Worm (Caenorhabditis elegans) whole organism, L1 larva: ENCODE measurements around the gene ttr-48.

Experiments used
- F16B12.6 ChIP-seq: fragments of 150-350 bp; optimal IDR thresholded peaks from 2 replicates; lab custom pipeline; 2014; ENCODE audit warnings: missing biosample characterization, missing genetic modification characterization
- alr-1 ChIP-seq: fragments of 200-800 bp; sonication (Bioruptor generic); optimal IDR thresholded peaks from 2 replicates; lab custom pipeline; 2018; ENCODE audit warnings: borderline replicate concordance, mild to moderate bottlenecking, missing genetic modification characterization, missing compliant biosample characterization
- aly-2 ChIP-seq: fragments of 150-350 bp; optimal IDR thresholded peaks from 2 replicates; lab custom pipeline; 2014; ENCODE audit warnings: missing biosample characterization, missing genetic modification characterization
- ama-1 ChIP-seq: fragments of 150-350 bp; optimal IDR thresholded peaks from 2 replicates; lab custom pipeline; 2014
- blmp-1 ChIP-seq: fragments of 150-350 bp; optimal IDR thresholded peaks from 2 replicates; lab custom pipeline; 2014; ENCODE audit warnings: missing biosample characterization, missing genetic modification characterization
- ceh-88 ChIP-seq: fragments of 200-800 bp; sonication (Bioruptor generic); IDR thresholded peaks from 2 replicates; pipeline ENCODE4 v1.3.6; 2022; ENCODE audit warnings: missing genetic modification characterization, missing compliant biosample characterization
- efl-3 ChIP-seq: fragments of 200-800 bp; sonication (Bioruptor generic); optimal IDR thresholded peaks from 2 replicates; lab custom pipeline; 2018; ENCODE audit warnings: mild to moderate bottlenecking, missing genetic modification characterization, missing compliant biosample characterization
- elt-2 ChIP-seq: sonication (generic microtip); optimal IDR thresholded peaks from 2 replicates; lab custom pipeline; 2016; ENCODE audit warnings: missing genetic modification characterization, mild to moderate bottlenecking, inconsistent platforms, missing compliant biosample characterization, missing genetic modification reagents
- ets-5 ChIP-seq: fragments of 200-800 bp; sonication (Bioruptor generic); IDR thresholded peaks from 2 replicates; pipeline ENCODE4 v1.3.6; 2022; ENCODE audit warnings: missing genetic modification characterization, missing compliant biosample characterization
- fkh-10 ChIP-seq: sonication (generic microtip); optimal IDR thresholded peaks from 2 replicates; lab custom pipeline; 2017; ENCODE audit warnings: missing biosample characterization, missing genetic modification reagents, missing genetic modification characterization
- fkh-4 ChIP-seq: sonication (generic microtip); optimal IDR thresholded peaks from 2 replicates; lab custom pipeline; 2016; ENCODE audit warnings: missing compliant biosample characterization, missing genetic modification characterization, borderline replicate concordance
- hlh-17 ChIP-seq: fragments of 200-800 bp; sonication (Bioruptor generic); optimal IDR thresholded peaks from 2 replicates; lab custom pipeline; 2018; ENCODE audit warnings: missing genetic modification characterization, mild to moderate bottlenecking, missing compliant biosample characterization, moderate library complexity, borderline replicate concordance
- isw-1 ChIP-seq: fragments of 200-800 bp; sonication (Bioruptor generic); IDR thresholded peaks from 2 replicates; pipeline ENCODE4 v1.3.6; 2022; ENCODE audit warnings: missing genetic modification characterization, missing compliant biosample characterization
- jun-1 ChIP-seq: fragments of 150-350 bp; optimal IDR thresholded peaks from 2 replicates; lab custom pipeline; 2014; ENCODE audit warnings: missing biosample characterization, missing genetic modification reagents, missing genetic modification characterization
- lin-14 ChIP-seq: fragments of 200-800 bp; sonication (Bioruptor generic); optimal IDR thresholded peaks from 2 replicates; lab custom pipeline; 2018; ENCODE audit warnings: mild to moderate bottlenecking, missing genetic modification characterization, moderate library complexity, missing compliant biosample characterization
- lin-35 ChIP-seq, 2 experiments: fragments of 150-350 bp; optimal IDR thresholded peaks; 2 replicates each; lab custom pipeline; 2014; ENCODE audit warnings: missing biosample characterization in 2 of 2, missing genetic modification characterization in 2 of 2, missing genetic modification reagents in 2 of 2
- lin-39 ChIP-seq: fragments of 150-350 bp; optimal IDR thresholded peaks from 2 replicates; lab custom pipeline; 2014; ENCODE audit warnings: missing biosample characterization, missing genetic modification reagents, missing genetic modification characterization
- lsy-2 ChIP-seq, 2 experiments: fragments of 150-350 bp; optimal IDR thresholded peaks; 2 replicates each; lab custom pipeline; 2014; ENCODE audit warnings: missing biosample characterization in 2 of 2, missing genetic modification characterization in 2 of 2
- mab-9 ChIP-seq: fragments of 200-800 bp; sonication (Bioruptor generic); IDR thresholded peaks from 2 replicates; pipeline ENCODE4 v1.3.6; 2022; ENCODE audit warnings: missing genetic modification reagents, missing genetic modification characterization, missing compliant biosample characterization
- mdl-1 ChIP-seq, 2 experiments: fragments of 150-350 bp; optimal IDR thresholded peaks; 2 replicates each; lab custom pipeline; 2014 to 2017; ENCODE audit warnings: missing biosample characterization in 2 of 2, missing genetic modification characterization in 2 of 2, inconsistent platforms in 1 of 2
- mef-2 ChIP-seq: fragments of 150-350 bp; optimal IDR thresholded peaks from 2 replicates; lab custom pipeline; 2014; ENCODE audit warnings: missing biosample characterization, missing genetic modification characterization
- mep-1 ChIP-seq: fragments of 150-350 bp; optimal IDR thresholded peaks from 2 replicates; lab custom pipeline; 2014; ENCODE audit warnings: missing biosample characterization, missing genetic modification characterization
- nhr-12 ChIP-seq: sonication (generic microtip); optimal IDR thresholded peaks from 2 replicates; lab custom pipeline; 2017; ENCODE audit warnings: missing biosample characterization, missing genetic modification characterization
- nhr-19 ChIP-seq: fragments of 200-800 bp; sonication (Bioruptor generic); conservative IDR thresholded peaks from 2 replicates; pipeline ENCODE4 v1.3.6; 2022; ENCODE audit warnings: missing genetic modification characterization, missing compliant biosample characterization
- nhr-28 ChIP-seq: fragments of 150-350 bp; optimal IDR thresholded peaks from 2 replicates; lab custom pipeline; 2014; ENCODE audit warnings: missing biosample characterization, missing genetic modification characterization
- nhr-71 ChIP-seq: sonication (generic microtip); optimal IDR thresholded peaks from 2 replicates; lab custom pipeline; 2016; ENCODE audit warnings: mild to moderate bottlenecking, missing genetic modification characterization, moderate library complexity, missing compliant biosample characterization
- nhr-76 ChIP-seq: sonication (generic microtip); optimal IDR thresholded peaks from 2 replicates; lab custom pipeline; 2017; ENCODE audit warnings: missing biosample characterization, missing genetic modification characterization
- nhr-85 ChIP-seq: sonication (generic microtip); peaks from one replicate; lab custom pipeline; 2016; ENCODE audit warnings: missing genetic modification characterization, inconsistent platforms, missing compliant biosample characterization
- pag-3 ChIP-seq: sonication (generic microtip); optimal IDR thresholded peaks from 2 replicates; lab custom pipeline; 2017; ENCODE audit warnings: missing genetic modification characterization, mild to moderate bottlenecking, missing compliant biosample characterization, antibody characterized with exemption, borderline replicate concordance; ENCODE audit not compliant: insufficient read depth
- pax-3 ChIP-seq: fragments of 200-800 bp; sonication (Bioruptor generic); optimal IDR thresholded peaks from 2 replicates; lab custom pipeline; 2018; ENCODE audit warnings: mild to moderate bottlenecking, missing genetic modification characterization, moderate library complexity, missing compliant biosample characterization
- pqm-1 ChIP-seq: sonication (generic microtip); optimal IDR thresholded peaks from 3 replicates; lab custom pipeline; 2017; ENCODE audit warnings: missing biosample characterization, missing genetic modification characterization
- rnt-1 ChIP-seq: sonication (generic microtip); optimal IDR thresholded peaks from 2 replicates; lab custom pipeline; 2016; ENCODE audit warnings: mild to moderate bottlenecking, missing genetic modification characterization, moderate library complexity, missing compliant biosample characterization
- skn-1 ChIP-seq: fragments of 150-350 bp; optimal IDR thresholded peaks from 2 replicates; lab custom pipeline; 2014; ENCODE audit warnings: missing biosample characterization, missing genetic modification characterization
- snu-23 ChIP-seq: sonication (generic microtip); optimal IDR thresholded peaks from 2 replicates; lab custom pipeline; 2016; ENCODE audit warnings: missing genetic modification characterization, missing compliant biosample characterization
- sox-4 ChIP-seq: sonication (generic microtip); optimal IDR thresholded peaks from 2 replicates; lab custom pipeline; 2016; ENCODE audit warnings: missing genetic modification characterization, missing compliant biosample characterization
- sup-37 ChIP-seq: fragments of 200-800 bp; sonication (Bioruptor generic); optimal IDR thresholded peaks from 2 replicates; lab custom pipeline; 2018; ENCODE audit warnings: mild to moderate bottlenecking, missing genetic modification characterization, missing compliant biosample characterization
- zag-1 ChIP-seq: fragments of 150-350 bp; optimal IDR thresholded peaks from 2 replicates; lab custom pipeline; 2014; ENCODE audit warnings: missing biosample characterization, missing genetic modification characterization
- zip-4 ChIP-seq: fragments of 200-800 bp; sonication (Bioruptor generic); optimal IDR thresholded peaks from 2 replicates; lab custom pipeline; 2018; ENCODE audit warnings: mild to moderate bottlenecking, missing genetic modification characterization, moderate library complexity, missing compliant biosample characterization
- ztf-4 ChIP-seq: fragments of 150-350 bp; optimal IDR thresholded peaks from 2 replicates; lab custom pipeline; 2014; ENCODE audit warnings: missing biosample characterization, missing genetic modification characterization

Gene ttr-48

ce11 chrX:3873445-3873844, 31.2 kb upstream of the ttr-48 start, which contains the start of gene lim-4:
TSS of gene lim-4 (minus strand) at chrX:3873545.
- TF ChIP-seq rnt-1 (tag; lab: Kevin White, UChicago) (no peak), alr-1 (tag; lab: Kevin White, UChicago) (no peak), ceh-88 (GFP tag; lab: Robert Waterston, UW) (no peak), lsy-2 (tag; optimal IDR thresholded peaks at IDR 0.05; lab: Kevin White, UChicago) (no peak), fkh-4 (tag; lab: Kevin White, UChicago) (no peak), sox-4 (tag; lab: Kevin White, UChicago) (no peak), pqm-1 (tag; lab: Kevin White, UChicago) (no peak), isw-1 (GFP tag; lab: Robert Waterston, UW) (no peak), nhr-76 (tag; lab: Kevin White, UChicago) (no peak), efl-3 (GFP tag; lab: Kevin White, UChicago) (no peak), zag-1 (tag; lab: Kevin White, UChicago) (no peak), pag-3 (tag; lab: Kevin White, UChicago) (no peak), ets-5 (GFP tag; lab: Robert Waterston, UW) (no peak), pax-3 (tag; lab: Kevin White, UChicago) (no peak), elt-2 (tag; lab: Kevin White, UChicago) (no peak), lin-39 (tag; lab: Kevin White, UChicago) (no peak), nhr-19 (GFP tag; lab: Robert Waterston, UW) (no peak)
- TF ChIP-seq, all 84 proteins: peak for 0

- TF ChIP-seq lin-35 (GFP tag; optimal IDR thresholded peaks at IDR 0.05; lab: Kevin White, UChicago), result no peak
- peak; percentile 84 for TF ChIP-seq fkh-10 (GFP tag; lab: Kevin White, UChicago)
- TF ChIP-seq lin-14, result peak; percentile 44
Observed at ce11 chrX:3871578-3872234, 29.5 kb upstream of the ttr-48 start.

ce11 chrX:3867760-3868159, 25.5 kb upstream of the ttr-48 start:
- TF ChIP-seq mab-9, result no peak
- TF ChIP-seq alr-1 (tag; lab: Kevin White, UChicago), result no peak
- peak; percentile 36 for TF ChIP-seq mep-1
- TF ChIP-seq blmp-1, result peak; percentile 49
- TF ChIP-seq F16B12.6 (tag; lab: Kevin White, UChicago), result no peak
- peak; percentile 82 for TF ChIP-seq nhr-85 (tag; lab: Kevin White, UChicago)
- TF ChIP-seq lsy-2 (tag; optimal IDR thresholded peaks at IDR 0.05; lab: Kevin White, UChicago), result peak in 1 of 2 experiments; percentile 4
- TF ChIP-seq pqm-1 (tag; lab: Kevin White, UChicago), result no peak
- TF ChIP-seq rnt-1 (tag; lab: Kevin White, UChicago), result peak; percentile 6
- TF ChIP-seq lin-14, result peak; percentile 66
- TF ChIP-seq, all 84 proteins: peak for 6

ce11 chrX:3866197-3866596, 23.9 kb upstream of the ttr-48 start:
- TF ChIP-seq ama-1 (lab: Kevin White, UChicago) (no peak), ztf-4 (tag; lab: Kevin White, UChicago) (no peak), pqm-1 (tag; lab: Kevin White, UChicago) (no peak), zip-4 (no peak), nhr-85 (tag; lab: Kevin White, UChicago) (peak; percentile 65), snu-23 (no peak), jun-1 (no peak), mdl-1 (tag; optimal IDR thresholded peaks at IDR 0.05; lab: Kevin White, UChicago) (no peak), ets-5 (GFP tag; lab: Robert Waterston, UW) (no peak)

- TF ChIP-seq sup-37 (GFP tag; lab: Kevin White, UChicago), result no peak
- peak; percentile 44 for TF ChIP-seq nhr-71
- no peak for TF ChIP-seq hlh-17 (GFP tag; lab: Kevin White, UChicago)
- TF ChIP-seq rnt-1 (tag; lab: Kevin White, UChicago), result peak; percentile 69
- TF ChIP-seq aly-2, result no peak
- no peak for TF ChIP-seq nhr-12 (tag; lab: Kevin White, UChicago)
- TF ChIP-seq lsy-2 (tag; optimal IDR thresholded peaks at IDR 0.05; lab: Kevin White, UChicago), result no peak
- TF ChIP-seq nhr-19 (GFP tag; lab: Robert Waterston, UW), result 0 out of 2 replicates have a peak, but pooled peaks have one; percentile 12
- TF ChIP-seq nhr-85 (tag; lab: Kevin White, UChicago), result no peak
- no peak for TF ChIP-seq ama-1 (lab: Kevin White, UChicago)
- no peak for TF ChIP-seq mef-2
- TF ChIP-seq lin-14, result peak; percentile 35
- no peak for TF ChIP-seq mep-1
- TF ChIP-seq nhr-28, result no peak
- no peak for TF ChIP-seq skn-1 (tag; lab: Kevin White, UChicago)
Observed at ce11 chrX:3861294-3861693, 19.0 kb upstream of the ttr-48 start.
